Worm (Caenorhabditis elegans): ENCODE measurements around the gene tomm-70.

tomm-70 gene

ce11 chrIII:8739786-8740185 is 14.8 kb downstream of the tomm-70 start:
- TF ChIP-seq ceh-83 (GFP tag; optimal IDR thresholded peaks at IDR 0.05) (no peak), unc-120 (tag; optimal IDR thresholded peaks at IDR 0.05; ENCODE audit: poor library complexity, severe bottlenecking) (peak; percentile 2)

DNA sequence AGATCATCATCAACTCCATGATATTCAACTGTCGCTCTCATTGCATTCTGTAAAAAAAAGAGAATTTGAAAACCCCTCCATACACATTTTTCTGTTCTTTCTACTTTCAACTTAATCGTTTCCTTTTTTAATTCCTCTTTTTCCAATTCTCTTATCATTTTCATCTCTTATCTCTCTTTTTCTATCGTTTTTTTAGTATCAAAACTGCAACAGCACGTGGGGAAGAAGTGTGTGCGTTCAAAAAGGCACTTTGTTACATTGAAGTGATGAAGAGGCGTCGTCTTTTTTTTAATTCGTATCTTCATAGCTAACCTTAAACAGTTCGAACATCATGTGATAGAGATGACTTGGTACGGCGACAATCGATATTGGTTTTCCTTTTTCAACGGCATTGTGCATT is 15.4 kb downstream of the tomm-70 start:
- TF ChIP-seq hlh-1 (tag; optimal IDR thresholded peaks at IDR 0.05): no peak

DNA sequence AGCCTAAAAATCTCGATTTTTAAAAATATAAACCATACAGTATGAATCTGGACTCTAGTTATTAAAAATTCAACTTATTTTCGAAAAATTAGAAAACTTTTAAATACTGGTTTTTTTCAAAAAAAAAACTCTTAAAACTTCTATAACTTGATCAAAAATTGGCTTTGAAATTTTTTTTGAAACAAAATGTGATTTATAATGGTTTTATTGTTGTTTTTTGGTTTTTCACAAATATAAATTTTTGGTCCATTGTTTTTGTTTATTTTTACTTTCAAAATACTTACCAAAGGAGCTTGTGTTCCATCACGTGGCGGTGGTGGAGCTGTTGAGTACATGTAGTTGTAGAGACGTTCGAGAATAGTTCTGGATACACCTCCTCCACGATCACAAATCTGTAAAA is 16.3 kb downstream of the tomm-70 start:
- TF ChIP-seq sem-2 (GFP tag; optimal IDR thresholded peaks at IDR 0.05): no peak

ce11 chrIII:8737391-8737790 is 17.2 kb downstream of the tomm-70 start:
- TF ChIP-seq ces-1 (GFP tag; optimal IDR thresholded peaks at IDR 0.05) (peak; percentile 81), mls-2 (tag; optimal IDR thresholded peaks at IDR 0.05) (no peak)

DNA sequence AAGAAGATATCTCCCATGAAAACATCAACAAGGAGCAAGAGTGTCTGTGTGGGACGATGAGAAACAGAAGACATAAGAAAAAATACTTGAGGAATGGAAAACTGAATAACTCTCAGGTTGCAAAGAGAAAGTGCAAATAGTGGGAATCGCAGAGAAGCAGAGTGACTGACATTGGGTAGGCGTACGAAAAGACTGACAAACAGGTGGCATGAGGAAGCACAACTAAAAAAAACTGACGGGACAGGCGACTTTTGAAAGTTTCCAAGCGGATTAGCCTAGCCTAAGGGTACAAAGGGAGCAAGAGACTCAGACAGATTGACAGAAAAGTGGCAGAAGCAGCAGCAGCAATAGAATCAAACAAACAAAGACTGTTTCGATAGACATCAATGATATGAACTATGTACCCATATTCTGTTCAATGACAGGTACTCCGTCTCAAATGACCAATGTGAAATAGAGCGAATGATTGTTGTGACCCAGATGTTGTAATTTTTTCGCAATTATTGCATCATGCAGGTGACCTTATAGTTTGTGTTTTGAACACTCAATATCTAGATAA is 20.1 kb downstream of the tomm-70 start:
- TF ChIP-seq ztf-11 (tag; optimal IDR thresholded peaks at IDR 0.05) (no peak), sem-2 (GFP tag; optimal IDR thresholded peaks at IDR 0.05) (no peak), ham-2 (GFP tag; optimal IDR thresholded peaks at IDR 0.05) (no peak), nhr-12 (tag; optimal IDR thresholded peaks at IDR 0.05) (no peak), bed-3 (GFP tag; optimal IDR thresholded peaks at IDR 0.05) (no peak), tbx-8 (GFP tag; optimal IDR thresholded peaks at IDR 0.05) (no peak), zip-8 (tag; optimal IDR thresholded peaks at IDR 0.05) (peak; percentile 26), nhr-237 (tag; optimal IDR thresholded peaks at IDR 0.05) (peak; percentile 21), snpc-4 (tag; optimal IDR thresholded peaks at IDR 0.05) (no peak), elt-3 (tag; optimal IDR thresholded peaks at IDR 0.05) (no peak), unc-120 (tag; optimal IDR thresholded peaks at IDR 0.05; ENCODE audit: poor library complexity, severe bottlenecking) (peak; percentile 39), lsy-2 (tag; optimal IDR thresholded peaks at IDR 0.05) (no peak), cnd-1 (tag; optimal IDR thresholded peaks at IDR 0.05) (no peak), blmp-1 (tag; optimal IDR thresholded peaks at IDR 0.05) (no peak), nhr-76 (tag; optimal IDR thresholded peaks at IDR 0.05) (no peak), ceh-83 (GFP tag; optimal IDR thresholded peaks at IDR 0.05) (no peak), lin-32 (GFP tag; optimal IDR thresholded peaks at IDR 0.05) (no peak), M03D4.4 (tag; optimal IDR thresholded peaks at IDR 0.05) (no peak), unc-62 (GFP tag; optimal IDR thresholded peaks at IDR 0.05) (peak; percentile 74), unc-39 (tag; optimal IDR thresholded peaks at IDR 0.05) (no peak), ceh-39 (tag; optimal IDR thresholded peaks at IDR 0.05) (no peak), flh-1 (GFP tag; optimal IDR thresholded peaks at IDR 0.05) (no peak), mls-2 (tag; optimal IDR thresholded peaks at IDR 0.05) (no peak), nhr-28 (tag; optimal IDR thresholded peaks at IDR 0.05) (no peak), hlh-1 (tag; optimal IDR thresholded peaks at IDR 0.05) (peak; percentile 70), pha-4 (tag; optimal IDR thresholded peaks at IDR 0.05) (no peak)

DNA sequence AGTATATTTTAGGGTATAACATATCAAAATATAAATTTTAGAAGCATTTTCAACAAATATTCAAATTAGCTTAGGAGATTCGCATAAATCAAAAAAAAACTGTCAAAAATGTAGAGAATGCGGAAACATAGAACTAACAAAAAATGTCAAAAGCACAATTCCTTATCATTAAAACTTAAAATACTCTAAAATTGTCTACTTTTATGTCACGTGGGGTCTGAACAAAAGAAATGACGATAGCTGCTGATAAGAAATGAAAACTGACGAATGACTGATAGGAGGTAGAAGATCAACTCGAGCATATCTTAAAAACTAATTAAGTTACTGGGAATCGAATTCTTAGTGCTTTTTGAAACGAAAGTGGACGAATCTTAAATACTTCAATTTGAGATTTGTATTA is 20.9 kb downstream of the tomm-70 start:
- TF ChIP-seq ceh-39 (tag; optimal IDR thresholded peaks at IDR 0.05): no peak

DNA sequence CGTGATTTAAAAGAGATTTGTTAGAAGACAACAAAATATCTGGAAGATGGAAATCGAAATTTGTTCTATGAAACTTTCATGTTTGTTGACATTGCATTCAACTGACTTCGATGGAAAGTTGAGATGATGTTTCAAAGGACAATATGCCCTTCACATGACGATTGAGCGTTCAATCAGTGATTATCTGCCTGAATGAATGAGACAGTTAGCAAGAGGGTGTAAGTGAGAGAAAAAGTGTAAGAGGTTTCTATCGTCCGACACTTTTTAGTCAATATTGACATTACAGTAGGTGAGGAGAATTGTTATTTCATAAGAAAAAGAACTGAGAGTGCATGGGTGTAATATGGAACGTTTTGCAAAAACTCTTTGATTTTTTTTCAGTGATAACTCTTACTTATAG is 21.3 kb downstream of the tomm-70 start:
- peak; percentile 87 for TF ChIP-seq pha-4 (tag; optimal IDR thresholded peaks at IDR 0.05)
- TF ChIP-seq unc-39 (tag; optimal IDR thresholded peaks at IDR 0.05): no peak

- no peak for TF ChIP-seq zip-8 (tag; optimal IDR thresholded peaks at IDR 0.05)
- no peak for TF ChIP-seq flh-1 (GFP tag; optimal IDR thresholded peaks at IDR 0.05)
- TF ChIP-seq unc-62 (GFP tag; optimal IDR thresholded peaks at IDR 0.05): no peak
- TF ChIP-seq lsy-2 (tag; optimal IDR thresholded peaks at IDR 0.05): no peak
- no peak for TF ChIP-seq sptf-1 (tag; optimal IDR thresholded peaks at IDR 0.05)
- TF ChIP-seq blmp-1 (tag; optimal IDR thresholded peaks at IDR 0.05): no peak
- TF ChIP-seq mep-1 (tag; optimal IDR thresholded peaks at IDR 0.05): no peak
- no peak for TF ChIP-seq mab-5 (tag; optimal IDR thresholded peaks at IDR 0.05)
- TF ChIP-seq tbx-8 (GFP tag; optimal IDR thresholded peaks at IDR 0.05): no peak
- TF ChIP-seq ztf-11 (tag; optimal IDR thresholded peaks at IDR 0.05): no peak
- no peak for TF ChIP-seq cnd-1 (tag; optimal IDR thresholded peaks at IDR 0.05)
- no peak for TF ChIP-seq sem-2 (GFP tag; optimal IDR thresholded peaks at IDR 0.05)
- no peak for TF ChIP-seq ham-2 (GFP tag; optimal IDR thresholded peaks at IDR 0.05)
- TF ChIP-seq lin-32 (GFP tag; optimal IDR thresholded peaks at IDR 0.05): no peak
Measured at ce11 chrIII:8731973-8732372, 22.6 kb downstream of the tomm-70 start.

Measured in whole organism, mixed stage, embryonic.